Worm (Caenorhabditis elegans) whole organism, mixed stage, embryonic: Measurements from ENCODE around the gene sdpn-1.

Experiments
- M03D4.4 ChIP-seq: sonication (generic microtip); optimal IDR thresholded peaks from 2 replicates; lab custom pipeline; 2017; ENCODE audit warnings: mild to moderate bottlenecking, missing genetic modification characterization, missing compliant biosample characterization
- bed-3 ChIP-seq: fragments of 200-800 bp; sonication (Bioruptor generic); optimal IDR thresholded peaks from 3 replicates; lab custom pipeline; 2018; ENCODE audit warnings: mild to moderate bottlenecking, missing genetic modification characterization, moderate library complexity, missing compliant biosample characterization
- ceh-39 ChIP-seq: fragments of 150-350 bp; optimal IDR thresholded peaks from 2 replicates; lab custom pipeline; 2014; ENCODE audit warnings: missing biosample characterization, missing genetic modification characterization
- ceh-43 ChIP-seq: fragments of 200-800 bp; sonication (Bioruptor generic); optimal IDR thresholded peaks from 2 replicates; lab custom pipeline; 2018; ENCODE audit warnings: mild to moderate bottlenecking, missing genetic modification characterization, moderate library complexity, missing compliant biosample characterization
- ceh-83 ChIP-seq: fragments of 200-800 bp; sonication (Bioruptor generic); optimal IDR thresholded peaks from 2 replicates; lab custom pipeline; 2018; ENCODE audit warnings: mild to moderate bottlenecking, missing genetic modification characterization, missing compliant biosample characterization
- ces-1 ChIP-seq: fragments of 150-350 bp; optimal IDR thresholded peaks from 2 replicates; lab custom pipeline; 2014; ENCODE audit warnings: missing biosample characterization, missing genetic modification reagents, missing genetic modification characterization
- cnd-1 ChIP-seq: fragments of 200-800 bp; sonication (Bioruptor generic); optimal IDR thresholded peaks from 2 replicates; lab custom pipeline; 2018; ENCODE audit warnings: mild to moderate bottlenecking, missing genetic modification characterization, missing compliant biosample characterization
- drap-1 ChIP-seq: fragments of 200-800 bp; sonication (Bioruptor generic); optimal IDR thresholded peaks from 3 replicates; lab custom pipeline; 2018; ENCODE audit warnings: mild to moderate bottlenecking, missing genetic modification characterization, missing compliant biosample characterization
- elt-1 ChIP-seq: sonication (generic microtip); optimal IDR thresholded peaks from 2 replicates; lab custom pipeline; 2017; ENCODE audit warnings: missing genetic modification characterization, mild to moderate bottlenecking, missing compliant biosample characterization, antibody characterized with exemption, moderate library complexity, borderline replicate concordance; ENCODE audit not compliant: insufficient read depth
- flh-1 ChIP-seq: fragments of 200-800 bp; sonication (Bioruptor generic); optimal IDR thresholded peaks from 2 replicates; lab custom pipeline; 2018; ENCODE audit warnings: mild to moderate bottlenecking, missing genetic modification characterization, moderate library complexity, missing compliant biosample characterization
- ham-2 ChIP-seq: fragments of 200-800 bp; sonication (Bioruptor generic); optimal IDR thresholded peaks from 2 replicates; lab custom pipeline; 2018; ENCODE audit warnings: mild to moderate bottlenecking, missing genetic modification characterization, missing compliant biosample characterization
- hlh-1 ChIP-seq: fragments of 150-350 bp; optimal IDR thresholded peaks from 2 replicates; lab custom pipeline; 2014; ENCODE audit warnings: missing biosample characterization, missing genetic modification reagents, missing genetic modification characterization
- lin-13 ChIP-seq: fragments of 150-350 bp; optimal IDR thresholded peaks from 2 replicates; lab custom pipeline; 2014; ENCODE audit warnings: missing biosample characterization, missing genetic modification characterization
- lin-32 ChIP-seq: fragments of 200-800 bp; sonication (Bioruptor generic); optimal IDR thresholded peaks from 2 replicates; lab custom pipeline; 2018; ENCODE audit warnings: mild to moderate bottlenecking, missing genetic modification characterization, missing compliant biosample characterization
- lsy-2 ChIP-seq: fragments of 150-350 bp; optimal IDR thresholded peaks from 2 replicates; lab custom pipeline; 2014; ENCODE audit warnings: missing biosample characterization, missing genetic modification characterization
- mab-5 ChIP-seq: fragments of 150-350 bp; optimal IDR thresholded peaks from 2 replicates; lab custom pipeline; 2014; ENCODE audit warnings: missing biosample characterization, missing genetic modification characterization
- mep-1 ChIP-seq: fragments of 150-350 bp; optimal IDR thresholded peaks from 2 replicates; lab custom pipeline; 2017; ENCODE audit warnings: missing biosample characterization, missing genetic modification reagents, missing genetic modification characterization, inconsistent platforms
- mls-2 ChIP-seq: sonication (generic microtip); optimal IDR thresholded peaks from 2 replicates; lab custom pipeline; 2016; ENCODE audit warnings: mild to moderate bottlenecking, missing genetic modification characterization, moderate library complexity, missing compliant biosample characterization
- nhr-12 ChIP-seq: fragments of 150-350 bp; optimal IDR thresholded peaks from 2 replicates; lab custom pipeline; 2014; ENCODE audit warnings: missing biosample characterization, missing genetic modification characterization
- nhr-2 ChIP-seq: fragments of 150-350 bp; optimal IDR thresholded peaks from 2 replicates; lab custom pipeline; 2014; ENCODE audit warnings: missing biosample characterization, missing genetic modification characterization
- nhr-237 ChIP-seq: fragments of 150-350 bp; optimal IDR thresholded peaks from 2 replicates; lab custom pipeline; 2014; ENCODE audit warnings: missing biosample characterization, missing genetic modification characterization
- nhr-28 ChIP-seq: fragments of 150-350 bp; optimal IDR thresholded peaks from 2 replicates; lab custom pipeline; 2014; ENCODE audit warnings: missing biosample characterization, missing genetic modification characterization
- pha-4 ChIP-seq: fragments of 150-350 bp; optimal IDR thresholded peaks from 2 replicates; lab custom pipeline; 2018; ENCODE audit warnings: missing biosample characterization, missing genetic modification reagents, missing genetic modification characterization
- sem-2 ChIP-seq: fragments of 200-800 bp; sonication (Bioruptor generic); optimal IDR thresholded peaks from 2 replicates; lab custom pipeline; 2018; ENCODE audit warnings: mild to moderate bottlenecking, missing genetic modification characterization, missing compliant biosample characterization
- snpc-4 ChIP-seq: fragments of 150-350 bp; optimal IDR thresholded peaks from 2 replicates; lab custom pipeline; 2014; ENCODE audit warnings: missing biosample characterization, missing genetic modification characterization
- sptf-1 ChIP-seq: sonication (generic microtip); optimal IDR thresholded peaks from 2 replicates; lab custom pipeline; 2017; ENCODE audit warnings: mild to moderate bottlenecking, missing genetic modification characterization, moderate library complexity, missing compliant biosample characterization
- tbx-8 ChIP-seq: fragments of 200-800 bp; sonication (Bioruptor generic); optimal IDR thresholded peaks from 2 replicates; lab custom pipeline; 2018; ENCODE audit warnings: mild to moderate bottlenecking, missing genetic modification characterization, moderate library complexity, missing compliant biosample characterization
- unc-120 ChIP-seq: sonication (generic microtip); optimal IDR thresholded peaks from 2 replicates; lab custom pipeline; 2017; ENCODE audit warnings: missing genetic modification characterization, missing compliant biosample characterization; ENCODE audit not compliant: poor library complexity, severe bottlenecking
- unc-39 ChIP-seq: fragments of 150-350 bp; optimal IDR thresholded peaks from 2 replicates; lab custom pipeline; 2014; ENCODE audit warnings: missing biosample characterization, missing genetic modification characterization
- unc-62 ChIP-seq: fragments of 150-350 bp; optimal IDR thresholded peaks from 2 replicates; lab custom pipeline; 2014; ENCODE audit warnings: missing biosample characterization, missing genetic modification reagents, missing genetic modification characterization
- zip-8 ChIP-seq: fragments of 150-350 bp; optimal IDR thresholded peaks from 2 replicates; lab custom pipeline; 2014; ENCODE audit warnings: missing biosample characterization, missing genetic modification characterization
- ztf-11 ChIP-seq: fragments of 150-350 bp; optimal IDR thresholded peaks from 2 replicates; lab custom pipeline; 2014; ENCODE audit warnings: missing biosample characterization, missing genetic modification characterization

Gene sdpn-1

ce11 chrX:8015889-8016288 is 17.9 kb upstream of the sdpn-1 start:
- TF ChIP-seq unc-120 (tag; lab: Kevin White, UChicago) (no peak), bed-3 (GFP tag; lab: Kevin White, UChicago) (no peak), elt-1 (tag; lab: Kevin White, UChicago) (no peak), cnd-1 (no peak), ztf-11 (tag; lab: Kevin White, UChicago) (no peak), hlh-1 (tag; lab: Kevin White, UChicago) (no peak)

- no peak for TF ChIP-seq mls-2 (tag; lab: Kevin White, UChicago)
- no peak for TF ChIP-seq drap-1 (GFP tag; lab: Kevin White, UChicago)
- TF ChIP-seq ceh-43: no peak
- TF ChIP-seq zip-8: no peak
- no peak for TF ChIP-seq unc-39 (tag; lab: Kevin White, UChicago)
- no peak for TF ChIP-seq lin-13
- TF ChIP-seq unc-62: no peak
- TF ChIP-seq ceh-39: no peak
- TF ChIP-seq snpc-4 (tag; lab: Kevin White, UChicago): no peak
- TF ChIP-seq M03D4.4: no peak
- TF ChIP-seq ham-2: no peak
- no peak for TF ChIP-seq ztf-11 (tag; lab: Kevin White, UChicago)
- TF ChIP-seq tbx-8 (GFP tag; lab: Kevin White, UChicago): no peak
- TF ChIP-seq cnd-1: no peak
- no peak for TF ChIP-seq flh-1
- no peak for TF ChIP-seq nhr-2 (tag; lab: Kevin White, UChicago)
Measured at ce11 chrX:8014407-8015003, 16.5 kb upstream of the sdpn-1 start, which contains the start of gene unk-1. Gene unk-1, plus strand, starts transcription at chrX:8014983.

- TF ChIP-seq ceh-39: no peak
- no peak for TF ChIP-seq lin-13
- TF ChIP-seq elt-1 (tag; lab: Kevin White, UChicago): no peak
- no peak for TF ChIP-seq tbx-8 (GFP tag; lab: Kevin White, UChicago)
- no peak for TF ChIP-seq nhr-28
- no peak for TF ChIP-seq M03D4.4
- no peak for TF ChIP-seq zip-8
- TF ChIP-seq pha-4 (tag; lab: Kevin White, UChicago): no peak
- no peak for TF ChIP-seq ceh-43
- no peak for TF ChIP-seq ceh-83 (GFP tag; lab: Kevin White, UChicago)
- TF ChIP-seq ham-2: no peak
- no peak for TF ChIP-seq flh-1
- no peak for TF ChIP-seq drap-1 (GFP tag; lab: Kevin White, UChicago)
- TF ChIP-seq hlh-1 (tag; lab: Kevin White, UChicago): no peak
- no peak for TF ChIP-seq ztf-11 (tag; lab: Kevin White, UChicago)
- no peak for TF ChIP-seq sptf-1 (tag; lab: Kevin White, UChicago)
Measured at ce11 chrX:8010652-8011051, 12.6 kb upstream of the sdpn-1 start.

ce11 chrX:8005967-8006366 is 7.9 kb upstream of the sdpn-1 start:
- TF ChIP-seq ces-1 (GFP tag; lab: Kevin White, UChicago) (peak; percentile 70), ceh-83 (GFP tag; lab: Kevin White, UChicago) (no peak), sptf-1 (tag; lab: Kevin White, UChicago) (peak; percentile 10), ztf-11 (tag; lab: Kevin White, UChicago) (no peak), snpc-4 (tag; lab: Kevin White, UChicago) (no peak), nhr-12 (tag; lab: Kevin White, UChicago) (no peak), mab-5 (tag; lab: Kevin White, UChicago) (no peak), nhr-237 (tag; lab: Kevin White, UChicago) (no peak), drap-1 (GFP tag; lab: Kevin White, UChicago) (no peak), sem-2 (GFP tag; lab: Kevin White, UChicago) (no peak)

- TF ChIP-seq drap-1 (GFP tag; lab: Kevin White, UChicago) (no peak), unc-39 (tag; lab: Kevin White, UChicago) (no peak), ces-1 (GFP tag; lab: Kevin White, UChicago) (no peak), mab-5 (tag; lab: Kevin White, UChicago) (no peak), ztf-11 (tag; lab: Kevin White, UChicago) (no peak), mep-1 (tag; lab: Kevin White, UChicago) (no peak), bed-3 (GFP tag; lab: Kevin White, UChicago) (no peak), zip-8 (no peak), cnd-1 (no peak), ceh-43 (no peak), ceh-83 (GFP tag; lab: Kevin White, UChicago) (no peak), lsy-2 (tag; lab: Kevin White, UChicago) (no peak), elt-1 (tag; lab: Kevin White, UChicago) (no peak), lin-32 (GFP tag; lab: Kevin White, UChicago) (no peak)
Measured at ce11 chrX:8004845-8005244, 6.8 kb upstream of the sdpn-1 start.
